Fruit fly (Drosophila melanogaster): ENCODE results near the gene Ptp61F.

The Ptp61F gene

DNA sequence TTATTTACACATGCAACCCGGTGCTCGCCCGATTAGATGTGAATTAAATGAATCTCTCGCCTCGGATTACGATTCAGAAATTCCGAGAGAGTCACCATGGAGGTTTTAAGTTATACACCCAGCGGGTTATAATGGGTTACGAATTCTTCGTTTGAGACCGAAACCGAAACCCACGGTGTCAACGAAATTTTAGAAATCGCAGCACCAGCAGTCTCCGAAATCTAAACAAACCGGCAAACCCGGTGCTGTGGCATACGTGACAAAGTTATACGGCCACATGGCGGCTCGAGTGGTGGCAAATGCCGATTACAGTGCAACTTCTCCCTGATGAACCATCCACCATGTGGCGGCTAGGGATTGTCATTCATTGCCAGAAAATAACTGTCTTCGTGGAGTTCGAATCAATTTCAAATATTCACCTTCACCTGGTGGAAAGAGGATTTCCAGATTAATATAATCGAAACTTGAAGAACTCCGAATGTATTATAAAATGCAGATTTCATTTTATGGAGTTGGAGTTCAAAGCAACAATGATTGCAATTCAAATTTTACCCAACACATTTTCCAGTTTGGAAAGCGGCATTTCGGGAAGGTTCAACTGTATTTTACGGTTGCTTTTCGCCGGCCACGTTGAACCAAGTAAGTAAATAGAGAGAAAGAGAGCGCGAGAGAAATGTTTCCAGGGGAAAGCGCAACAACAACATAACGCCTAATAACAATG lies 40.9 kb upstream of the Ptp61F start (continued):
- TF ChIP-seq HmgZ (tag; optimal IDR thresholded peaks at IDR 0.05) (peak; percentile 62), CG11560 (tag; IDR thresholded peaks at IDR 0.05) (no peak), CrebB (tag; optimal IDR thresholded peaks at IDR 0.05) (peak; percentile 3), NC2α (GFP tag; optimal IDR thresholded peaks at IDR 0.05) (peak; percentile 10), scrt (GFP tag; optimal IDR thresholded peaks at IDR 0.05) (peak; percentile 3), CG8765 (GFP tag; IDR thresholded peaks at IDR 0.05) (peak; percentile 32; the same call in 1 of the 2 replicates), CG3163 (GFP tag; optimal IDR thresholded peaks at IDR 0.05) (peak; percentile 25), CG13624 (GFP tag; optimal IDR thresholded peaks at IDR 0.05) (peak; percentile 54), nau (GFP tag; optimal IDR thresholded peaks at IDR 0.05) (no peak), ato (GFP tag; IDR thresholded peaks at IDR 0.05; ENCODE audit: partially characterized antibody) (no peak), CG9797 (GFP tag; optimal IDR thresholded peaks at IDR 0.05) (peak; percentile 8), CG12104 (GFP tag; optimal IDR thresholded peaks at IDR 0.05) (peak; percentile 23), Sin3A (optimal IDR thresholded peaks at IDR 0.05) (no peak), Pdp1 (GFP tag; optimal IDR thresholded peaks at IDR 0.05) (peak in 1 of 2 experiments; percentile 64), sr (GFP tag; IDR thresholded peaks at IDR 0.05) (no peak), wdn (GFP tag; IDR thresholded peaks at IDR 0.05) (no peak), mam (GFP tag; optimal IDR thresholded peaks at IDR 0.05) (peak; percentile 59), repo (GFP tag; optimal IDR thresholded peaks at IDR 0.05) (peak; percentile 43), CG4282 (GFP tag; optimal IDR thresholded peaks at IDR 0.05) (no peak), lola (GFP tag; optimal IDR thresholded peaks at IDR 0.05) (peak in 1 of 3 experiments; percentile 84), zen (tag; optimal IDR thresholded peaks at IDR 0.05) (peak; percentile 16), CG15073 (GFP tag; optimal IDR thresholded peaks at IDR 0.05) (no peak), CG4820 (GFP tag; optimal IDR thresholded peaks at IDR 0.05) (peak; percentile 53), grn (GFP tag; optimal IDR thresholded peaks at IDR 0.05) (no peak), Mes4 (GFP tag; optimal IDR thresholded peaks at IDR 0.05) (peak; percentile 57), tll (GFP tag; optimal IDR thresholded peaks at IDR 0.05) (no peak), rib (GFP tag; IDR thresholded peaks at IDR 0.05) (no peak), en (GFP tag; optimal IDR thresholded peaks at IDR 0.05) (no peak), danr (GFP tag; IDR thresholded peaks at IDR 0.05) (peak; percentile 42; the same call in 1 of the 2 replicates), CG18011 (GFP tag; optimal IDR thresholded peaks at IDR 0.05) (no peak), CG1529 (GFP tag; optimal IDR thresholded peaks at IDR 0.05) (peak; percentile 78), gsb-n (tag; optimal IDR thresholded peaks at IDR 0.05) (peak; percentile 82), CG6813 (GFP tag; optimal IDR thresholded peaks at IDR 0.05) (peak; percentile 69), CG18619 (GFP tag; optimal IDR thresholded peaks at IDR 0.05) (peak; percentile 78), dmrt11E (tag; optimal IDR thresholded peaks at IDR 0.05) (peak; percentile 78), CG5180 (GFP tag; optimal IDR thresholded peaks at IDR 0.05) (peak; percentile 62), Fer2 (tag; optimal IDR thresholded peaks at IDR 0.05) (no peak), CG11085 (GFP tag; IDR thresholded peaks at IDR 0.05) (no peak), dati (GFP tag; IDR thresholded peaks at IDR 0.05) (no peak), CG9609 (GFP tag; optimal IDR thresholded peaks at IDR 0.05) (peak; percentile 48), CG13424 (tag; optimal IDR thresholded peaks at IDR 0.05) (peak; percentile 76), gsb (GFP tag; IDR thresholded peaks at IDR 0.05) (no peak), CG31388 (GFP tag; optimal IDR thresholded peaks at IDR 0.05) (peak; percentile 32), D (optimal IDR thresholded peaks at IDR 0.05) (no peak), D (GFP tag; optimal IDR thresholded peaks at IDR 0.05) (peak; percentile 80), Lim3 (GFP tag; IDR thresholded peaks at IDR 0.05) (no peak), chif (GFP tag; optimal IDR thresholded peaks at IDR 0.05) (peak; percentile 63 to 84), pan (optimal IDR thresholded peaks at IDR 0.05) (no peak), pan (GFP tag; optimal IDR thresholded peaks at IDR 0.05 in 1 of 2, IDR thresholded peaks at IDR 0.05 in 1 of 2) (peak in 1 of 2 experiments; percentile 46), CG16863 (GFP tag; optimal IDR thresholded peaks at IDR 0.05) (peak; percentile 70)

Data from whole organism, embryonic.